Worm (Caenorhabditis elegans): ENCODE results near the gene nipi-4.

DNA sequence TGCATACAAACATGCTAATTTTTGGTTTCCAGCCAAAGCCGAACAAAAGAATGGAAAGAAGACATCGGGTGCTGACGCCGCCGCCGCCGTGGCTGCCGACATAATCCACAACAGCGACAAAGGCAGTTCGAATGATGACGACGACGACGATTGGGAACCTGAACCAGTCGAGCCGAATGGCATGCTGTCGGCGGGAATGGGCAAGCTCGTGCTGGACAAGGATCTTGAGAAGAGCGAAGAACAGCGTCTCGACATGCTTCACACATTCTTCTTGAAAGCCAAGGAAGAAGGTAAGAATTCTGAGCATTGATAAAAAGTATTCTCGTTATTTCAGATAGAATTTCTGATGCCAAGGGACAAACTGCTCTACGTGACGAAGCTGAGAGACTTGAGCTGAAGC lies 14.0 kb downstream of the nipi-4 start:
- TF ChIP-seq flh-1 (GFP tag; optimal IDR thresholded peaks at IDR 0.05): no peak
- no peak for TF ChIP-seq nhr-28 (tag; optimal IDR thresholded peaks at IDR 0.05)
- no peak for TF ChIP-seq mep-1 (tag; optimal IDR thresholded peaks at IDR 0.05)
- no peak for TF ChIP-seq sptf-1 (tag; optimal IDR thresholded peaks at IDR 0.05)

Data from whole organism, mixed stage, embryonic.